Worm (Caenorhabditis elegans) whole organism, L2 larva: ENCODE results near the gene T25G12.3.
A peak's percentile ranks its signal among the peaks of the same experiment; 100 is the strongest.

ENCODE experiments used
- F13H6.1 ChIP-seq: sonication (generic microtip); optimal IDR thresholded peaks from 2 replicates; lab custom pipeline; 2016; ENCODE audit warnings: missing genetic modification characterization, missing compliant biosample characterization
- ceh-82 ChIP-seq: fragments of 150-350 bp; optimal IDR thresholded peaks from 2 replicates; lab custom pipeline; 2014; ENCODE audit warnings: missing biosample characterization, missing genetic modification characterization
- elt-3 ChIP-seq: sonication (generic microtip); optimal IDR thresholded peaks from 2 replicates; lab custom pipeline; 2017; ENCODE audit warnings: missing biosample characterization, missing genetic modification characterization
- lsy-2 ChIP-seq, 2 experiments: fragments of 150-350 bp in 1 of 2; sonication (generic microtip) in 1 of 2; optimal IDR thresholded peaks; 2 replicates each; lab custom pipeline; 2014 to 2017; ENCODE audit warnings: missing biosample characterization in 2 of 2, missing genetic modification characterization in 2 of 2
- nhr-12 ChIP-seq: fragments of 150-350 bp; optimal IDR thresholded peaks from 2 replicates; lab custom pipeline; 2014; ENCODE audit warnings: missing biosample characterization, missing genetic modification characterization
- nhr-237 ChIP-seq: fragments of 150-350 bp; optimal IDR thresholded peaks from 2 replicates; lab custom pipeline; 2014; ENCODE audit warnings: missing biosample characterization, missing genetic modification characterization
- ztf-4 ChIP-seq: fragments of 150-350 bp; optimal IDR thresholded peaks from 2 replicates; lab custom pipeline; 2014; ENCODE audit warnings: missing biosample characterization, missing genetic modification characterization

DNA sequence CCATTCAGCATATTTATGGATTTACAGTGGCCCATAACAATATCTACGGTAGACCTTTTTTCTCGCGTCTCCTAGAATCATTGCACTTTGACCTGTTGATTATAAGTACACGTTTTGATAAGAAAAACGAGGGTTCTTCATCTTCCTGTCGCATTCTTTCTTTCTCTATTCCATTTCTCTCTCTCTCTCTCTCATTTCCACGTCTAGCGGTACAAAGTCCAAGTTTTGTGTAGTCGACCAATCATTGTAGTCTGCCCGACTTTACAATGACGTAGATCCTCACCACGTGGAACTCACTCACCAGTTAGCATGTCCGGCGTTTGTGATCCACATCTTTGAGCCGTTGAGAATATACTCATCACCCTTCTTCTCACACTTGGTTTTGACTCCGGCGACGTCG is 15.3 kb upstream of the T25G12.3 start:
- TF ChIP-seq ztf-4 (tag; lab: Kevin White, UChicago) (peak; percentile 44), lsy-2 (tag; optimal IDR thresholded peaks at IDR 0.05; lab: Kevin White, UChicago) (peak in 1 of 2 experiments; percentile 31), ceh-82 (tag; lab: Kevin White, UChicago) (no peak), nhr-12 (tag; lab: Kevin White, UChicago) (no peak), F13H6.1 (tag; lab: Kevin White, UChicago) (peak; percentile 65), elt-3 (tag; lab: Kevin White, UChicago) (no peak), nhr-237 (tag; lab: Kevin White, UChicago) (no peak)
